Worm (Caenorhabditis elegans) whole organism, L4/young adult: ENCODE results near the gene W03H9.1.

ENCODE experiments used
- W03F9.2 ChIP-seq: fragments of 150-350 bp; optimal IDR thresholded peaks from 2 replicates; lab custom pipeline; 2014; ENCODE audit warnings: missing biosample characterization, missing genetic modification characterization
- dao-5 ChIP-seq: sonication (generic microtip); optimal IDR thresholded peaks from 2 replicates; lab custom pipeline; 2016; ENCODE audit warnings: missing genotype, missing genetic modification characterization, moderate library complexity, missing compliant biosample characterization
- him-1 ChIP-seq: sonication (generic microtip); optimal IDR thresholded peaks from 2 replicates; lab custom pipeline; 2016; ENCODE audit warnings: missing genotype, missing genetic modification reagents, missing genetic modification characterization, missing compliant biosample characterization

ce11 chrII:14126841-14127240, 23.1 kb downstream of the W03H9.1 start, which contains the start of gene K09E4.3:
- no peak for TF ChIP-seq him-1 (tag; lab: Kevin White, UChicago)
- TF ChIP-seq W03F9.2 (tag; lab: Kevin White, UChicago) = no peak
- no peak for TF ChIP-seq dao-5
